Worm (Caenorhabditis elegans) whole organism, late embryonic: ENCODE measurements around the gene srw-62.

Experiments
- ahr-1 ChIP-seq: sonication (generic microtip); optimal IDR thresholded peaks from 2 replicates; lab custom pipeline; 2016; ENCODE audit warnings: missing genetic modification characterization, missing compliant biosample characterization
- ama-1 ChIP-seq: fragments of 150-350 bp; optimal IDR thresholded peaks from 2 replicates; lab custom pipeline; 2014
- ceh-14 ChIP-seq: sonication (generic microtip); optimal IDR thresholded peaks from 2 replicates; lab custom pipeline; 2016; ENCODE audit warnings: missing genotype, missing genetic modification characterization, missing compliant biosample characterization
- dmd-4 ChIP-seq: sonication (generic microtip); optimal IDR thresholded peaks from 2 replicates; lab custom pipeline; 2016; ENCODE audit warnings: borderline replicate concordance, missing genetic modification characterization, missing compliant biosample characterization
- elt-2 ChIP-seq: sonication (generic microtip); optimal IDR thresholded peaks from 2 replicates; lab custom pipeline; 2016; ENCODE audit warnings: missing genetic modification reagents, missing genetic modification characterization, missing compliant biosample characterization
- elt-4 ChIP-seq: sonication (generic microtip); optimal IDR thresholded peaks from 2 replicates; lab custom pipeline; 2016; ENCODE audit warnings: missing genetic modification characterization, missing compliant biosample characterization
- eyg-1 ChIP-seq: sonication (generic microtip); optimal IDR thresholded peaks from 2 replicates; lab custom pipeline; 2016; ENCODE audit warnings: missing genotype, missing genetic modification characterization, missing compliant biosample characterization
- lim-6 ChIP-seq: sonication (generic microtip); optimal IDR thresholded peaks from 2 replicates; lab custom pipeline; 2016; ENCODE audit warnings: missing genetic modification characterization, missing compliant biosample characterization
- madf-2 ChIP-seq: sonication (generic microtip); optimal IDR thresholded peaks from 2 replicates; lab custom pipeline; 2017; ENCODE audit warnings: missing genetic modification characterization, missing compliant biosample characterization
- odd-2 ChIP-seq: sonication (generic microtip); optimal IDR thresholded peaks from 2 replicates; lab custom pipeline; 2017; ENCODE audit warnings: antibody characterized with exemption, mild to moderate bottlenecking, missing genetic modification characterization, missing compliant biosample characterization
- pha-4 ChIP-seq: fragments of 150-350 bp; optimal IDR thresholded peaks from 2 replicates; lab custom pipeline; 2018; ENCODE audit warnings: missing biosample characterization, missing genetic modification reagents, missing genetic modification characterization
- ttx-3 ChIP-seq: sonication (generic microtip); optimal IDR thresholded peaks from 2 replicates; lab custom pipeline; 2016; ENCODE audit warnings: missing genetic modification reagents, missing genetic modification characterization, missing compliant biosample characterization

ce11 chrII:7809358-7809914 lies 15.8 kb upstream of the srw-62 start:
- TF ChIP-seq elt-2 (no peak), ahr-1 (tag; lab: Kevin White, UChicago) (no peak), dmd-4 (tag; lab: Kevin White, UChicago) (no peak), elt-4 (tag; lab: Kevin White, UChicago) (no peak), ceh-14 (tag; lab: Kevin White, UChicago) (no peak), odd-2 (tag; lab: Kevin White, UChicago) (no peak), ama-1 (lab: Kevin White, UChicago) (no peak), madf-2 (no peak), lim-6 (tag; lab: Kevin White, UChicago) (no peak), eyg-1 (tag; lab: Kevin White, UChicago) (no peak), ttx-3 (tag; lab: Kevin White, UChicago) (no peak), pha-4 (tag; lab: Kevin White, UChicago) (no peak)
